Fruit fly (Drosophila melanogaster): ENCODE data around the gene Cnep1r2.

- TF ChIP-seq Pif1A (GFP tag; optimal IDR thresholded peaks at IDR 0.05), result no peak
- peak; percentile 10 for TF ChIP-seq CG8159 (tag; optimal IDR thresholded peaks at IDR 0.05)
- no peak for TF ChIP-seq CG15710 (tag; optimal IDR thresholded peaks at IDR 0.05)
- no peak for TF ChIP-seq Ets98B (GFP tag; IDR thresholded peaks at IDR 0.05)
- no peak for TF ChIP-seq CG32121 (GFP tag; IDR thresholded peaks at IDR 0.05)
- TF ChIP-seq CG34367 (tag; optimal IDR thresholded peaks at IDR 0.05), result peak; percentile 12
- TF ChIP-seq CG10348 (GFP tag; IDR thresholded peaks at IDR 0.05), result no peak
- no peak for TF ChIP-seq CG9948 (tag; optimal IDR thresholded peaks at IDR 0.05)
Observed at dm6 chr3L:10659993-10660743, 22.2 kb downstream of the Cnep1r2 start.

Data from whole organism, pupa.